Worm (Caenorhabditis elegans) whole organism, mixed stage, embryonic: Measurements from ENCODE around the gene W05B10.6.

Experiments used
- M03D4.4 ChIP-seq: sonication (generic microtip); optimal IDR thresholded peaks from 2 replicates; lab custom pipeline; 2017; ENCODE audit warnings: mild to moderate bottlenecking, missing genetic modification characterization, missing compliant biosample characterization
- bed-3 ChIP-seq: fragments of 200-800 bp; sonication (Bioruptor generic); optimal IDR thresholded peaks from 3 replicates; lab custom pipeline; 2018; ENCODE audit warnings: mild to moderate bottlenecking, missing genetic modification characterization, moderate library complexity, missing compliant biosample characterization
- blmp-1 ChIP-seq: fragments of 150-350 bp; optimal IDR thresholded peaks from 2 replicates; lab custom pipeline; 2014; ENCODE audit warnings: missing biosample characterization, missing genetic modification characterization
- ceh-39 ChIP-seq: fragments of 150-350 bp; optimal IDR thresholded peaks from 2 replicates; lab custom pipeline; 2014; ENCODE audit warnings: missing biosample characterization, missing genetic modification characterization
- ceh-43 ChIP-seq: fragments of 200-800 bp; sonication (Bioruptor generic); optimal IDR thresholded peaks from 2 replicates; lab custom pipeline; 2018; ENCODE audit warnings: mild to moderate bottlenecking, missing genetic modification characterization, moderate library complexity, missing compliant biosample characterization
- ceh-83 ChIP-seq: fragments of 200-800 bp; sonication (Bioruptor generic); optimal IDR thresholded peaks from 2 replicates; lab custom pipeline; 2018; ENCODE audit warnings: mild to moderate bottlenecking, missing genetic modification characterization, missing compliant biosample characterization
- ces-1 ChIP-seq: fragments of 150-350 bp; optimal IDR thresholded peaks from 2 replicates; lab custom pipeline; 2014; ENCODE audit warnings: missing biosample characterization, missing genetic modification reagents, missing genetic modification characterization
- cnd-1 ChIP-seq: fragments of 200-800 bp; sonication (Bioruptor generic); optimal IDR thresholded peaks from 2 replicates; lab custom pipeline; 2018; ENCODE audit warnings: mild to moderate bottlenecking, missing genetic modification characterization, missing compliant biosample characterization
- drap-1 ChIP-seq: fragments of 200-800 bp; sonication (Bioruptor generic); optimal IDR thresholded peaks from 3 replicates; lab custom pipeline; 2018; ENCODE audit warnings: mild to moderate bottlenecking, missing genetic modification characterization, missing compliant biosample characterization
- elt-1 ChIP-seq: sonication (generic microtip); optimal IDR thresholded peaks from 2 replicates; lab custom pipeline; 2017; ENCODE audit warnings: missing genetic modification characterization, mild to moderate bottlenecking, missing compliant biosample characterization, antibody characterized with exemption, moderate library complexity, borderline replicate concordance; ENCODE audit not compliant: insufficient read depth
- elt-3 ChIP-seq: fragments of 150-350 bp; optimal IDR thresholded peaks from 2 replicates; lab custom pipeline; 2014; ENCODE audit warnings: missing biosample characterization, missing genetic modification characterization
- flh-1 ChIP-seq: fragments of 200-800 bp; sonication (Bioruptor generic); optimal IDR thresholded peaks from 2 replicates; lab custom pipeline; 2018; ENCODE audit warnings: mild to moderate bottlenecking, missing genetic modification characterization, moderate library complexity, missing compliant biosample characterization
- ham-2 ChIP-seq: fragments of 200-800 bp; sonication (Bioruptor generic); optimal IDR thresholded peaks from 2 replicates; lab custom pipeline; 2018; ENCODE audit warnings: mild to moderate bottlenecking, missing genetic modification characterization, missing compliant biosample characterization
- hlh-1 ChIP-seq: fragments of 150-350 bp; optimal IDR thresholded peaks from 2 replicates; lab custom pipeline; 2014; ENCODE audit warnings: missing biosample characterization, missing genetic modification reagents, missing genetic modification characterization
- lin-13 ChIP-seq: fragments of 150-350 bp; optimal IDR thresholded peaks from 2 replicates; lab custom pipeline; 2014; ENCODE audit warnings: missing biosample characterization, missing genetic modification characterization
- lin-32 ChIP-seq: fragments of 200-800 bp; sonication (Bioruptor generic); optimal IDR thresholded peaks from 2 replicates; lab custom pipeline; 2018; ENCODE audit warnings: mild to moderate bottlenecking, missing genetic modification characterization, missing compliant biosample characterization
- lsy-2 ChIP-seq: fragments of 150-350 bp; optimal IDR thresholded peaks from 2 replicates; lab custom pipeline; 2014; ENCODE audit warnings: missing biosample characterization, missing genetic modification characterization
- mab-5 ChIP-seq: fragments of 150-350 bp; optimal IDR thresholded peaks from 2 replicates; lab custom pipeline; 2014; ENCODE audit warnings: missing biosample characterization, missing genetic modification characterization
- mep-1 ChIP-seq: fragments of 150-350 bp; optimal IDR thresholded peaks from 2 replicates; lab custom pipeline; 2017; ENCODE audit warnings: missing biosample characterization, missing genetic modification reagents, missing genetic modification characterization, inconsistent platforms
- mls-2 ChIP-seq: sonication (generic microtip); optimal IDR thresholded peaks from 2 replicates; lab custom pipeline; 2016; ENCODE audit warnings: mild to moderate bottlenecking, missing genetic modification characterization, moderate library complexity, missing compliant biosample characterization
- nhr-12 ChIP-seq: fragments of 150-350 bp; optimal IDR thresholded peaks from 2 replicates; lab custom pipeline; 2014; ENCODE audit warnings: missing biosample characterization, missing genetic modification characterization
- nhr-2 ChIP-seq: fragments of 150-350 bp; optimal IDR thresholded peaks from 2 replicates; lab custom pipeline; 2014; ENCODE audit warnings: missing biosample characterization, missing genetic modification characterization
- nhr-237 ChIP-seq: fragments of 150-350 bp; optimal IDR thresholded peaks from 2 replicates; lab custom pipeline; 2014; ENCODE audit warnings: missing biosample characterization, missing genetic modification characterization
- nhr-28 ChIP-seq: fragments of 150-350 bp; optimal IDR thresholded peaks from 2 replicates; lab custom pipeline; 2014; ENCODE audit warnings: missing biosample characterization, missing genetic modification characterization
- nhr-76 ChIP-seq: sonication (generic microtip); optimal IDR thresholded peaks from 2 replicates; lab custom pipeline; 2017; ENCODE audit warnings: missing biosample characterization, missing genetic modification characterization
- pha-4 ChIP-seq: fragments of 150-350 bp; optimal IDR thresholded peaks from 2 replicates; lab custom pipeline; 2018; ENCODE audit warnings: missing biosample characterization, missing genetic modification reagents, missing genetic modification characterization
- sem-2 ChIP-seq: fragments of 200-800 bp; sonication (Bioruptor generic); optimal IDR thresholded peaks from 2 replicates; lab custom pipeline; 2018; ENCODE audit warnings: mild to moderate bottlenecking, missing genetic modification characterization, missing compliant biosample characterization
- snpc-4 ChIP-seq: fragments of 150-350 bp; optimal IDR thresholded peaks from 2 replicates; lab custom pipeline; 2014; ENCODE audit warnings: missing biosample characterization, missing genetic modification characterization
- sptf-1 ChIP-seq: sonication (generic microtip); optimal IDR thresholded peaks from 2 replicates; lab custom pipeline; 2017; ENCODE audit warnings: mild to moderate bottlenecking, missing genetic modification characterization, moderate library complexity, missing compliant biosample characterization
- unc-120 ChIP-seq: sonication (generic microtip); optimal IDR thresholded peaks from 2 replicates; lab custom pipeline; 2017; ENCODE audit warnings: missing genetic modification characterization, missing compliant biosample characterization; ENCODE audit not compliant: poor library complexity, severe bottlenecking
- zip-8 ChIP-seq: fragments of 150-350 bp; optimal IDR thresholded peaks from 2 replicates; lab custom pipeline; 2014; ENCODE audit warnings: missing biosample characterization, missing genetic modification characterization
- ztf-11 ChIP-seq: fragments of 150-350 bp; optimal IDR thresholded peaks from 2 replicates; lab custom pipeline; 2014; ENCODE audit warnings: missing biosample characterization, missing genetic modification characterization

The W05B10.6 gene

ce11 chrV:12634050-12634449 is 24.0 kb downstream of the W05B10.6 start:
- TF ChIP-seq nhr-12 (tag; lab: Kevin White, UChicago) = no peak
- no peak for TF ChIP-seq mab-5 (tag; lab: Kevin White, UChicago)
- TF ChIP-seq snpc-4 = no peak
- TF ChIP-seq M03D4.4 (tag; lab: Kevin White, UChicago) = no peak
- no peak for TF ChIP-seq cnd-1
- TF ChIP-seq blmp-1 = no peak

- TF ChIP-seq flh-1 (GFP tag; lab: Kevin White, UChicago) = peak; percentile 19
- TF ChIP-seq bed-3 = no peak
- no peak for TF ChIP-seq ceh-39 (tag; lab: Kevin White, UChicago)
These were observed 25.0 kb downstream of the W05B10.6 start for ce11 chrV:12633046-12633445.

ce11 chrV:12632048-12632447 is 26.0 kb downstream of the W05B10.6 start, which contains the start of gene srx-113:
Gene srx-113, minus strand, starts transcription at chrV:12632148.
- no peak for TF ChIP-seq nhr-2 (tag; lab: Kevin White, UChicago)
- no peak for TF ChIP-seq sptf-1 (tag; lab: Kevin White, UChicago)
- no peak for TF ChIP-seq nhr-12 (tag; lab: Kevin White, UChicago)
- no peak for TF ChIP-seq bed-3
- no peak for TF ChIP-seq pha-4
- no peak for TF ChIP-seq snpc-4
- TF ChIP-seq lin-32 (GFP tag; lab: Kevin White, UChicago) = no peak
- no peak for TF ChIP-seq blmp-1
- TF ChIP-seq elt-3 (tag; lab: Kevin White, UChicago) = no peak
- TF ChIP-seq ceh-83 (GFP tag; lab: Kevin White, UChicago) = no peak
- no peak for TF ChIP-seq drap-1 (GFP tag; lab: Kevin White, UChicago)
- TF ChIP-seq lsy-2 (tag; lab: Kevin White, UChicago) = no peak
- no peak for TF ChIP-seq zip-8 (tag; lab: Kevin White, UChicago)
- TF ChIP-seq nhr-76 (tag; lab: Kevin White, UChicago) = no peak
- TF ChIP-seq nhr-28 (tag; lab: Kevin White, UChicago) = no peak
- TF ChIP-seq ceh-39 (tag; lab: Kevin White, UChicago) = no peak
- no peak for TF ChIP-seq ztf-11 (tag; lab: Kevin White, UChicago)
- TF ChIP-seq ces-1 (GFP tag; lab: Kevin White, UChicago) = no peak
- TF ChIP-seq flh-1 (GFP tag; lab: Kevin White, UChicago) = no peak

- no peak for TF ChIP-seq ceh-43
- no peak for TF ChIP-seq ceh-83 (GFP tag; lab: Kevin White, UChicago)
- TF ChIP-seq nhr-12 (tag; lab: Kevin White, UChicago) = no peak
- TF ChIP-seq ceh-39 (tag; lab: Kevin White, UChicago) = no peak
- no peak for TF ChIP-seq M03D4.4 (tag; lab: Kevin White, UChicago)
- TF ChIP-seq lin-13 (tag; lab: Kevin White, UChicago) = no peak
- TF ChIP-seq mab-5 (tag; lab: Kevin White, UChicago) = no peak
- TF ChIP-seq blmp-1 = no peak
- no peak for TF ChIP-seq bed-3
- TF ChIP-seq ham-2 = no peak
- no peak for TF ChIP-seq hlh-1 (tag; lab: Kevin White, UChicago)
These were observed 28.3 kb downstream of the W05B10.6 start, which contains the start of gene F56H9.6 for ce11 chrV:12629743-12630142. Gene F56H9.6, minus strand, starts transcription at chrV:12629843.

- TF ChIP-seq lin-32 (GFP tag; lab: Kevin White, UChicago) (no peak), snpc-4 (no peak), nhr-28 (tag; lab: Kevin White, UChicago) (no peak), nhr-237 (tag; lab: Kevin White, UChicago) (no peak), blmp-1 (no peak), ceh-43 (no peak), mep-1 (tag; lab: Kevin White, UChicago) (no peak), ztf-11 (tag; lab: Kevin White, UChicago) (no peak), pha-4 (no peak), mls-2 (tag; lab: Kevin White, UChicago) (no peak), lsy-2 (tag; lab: Kevin White, UChicago) (no peak), ces-1 (GFP tag; lab: Kevin White, UChicago) (no peak), zip-8 (tag; lab: Kevin White, UChicago) (no peak), drap-1 (GFP tag; lab: Kevin White, UChicago) (no peak), flh-1 (GFP tag; lab: Kevin White, UChicago) (no peak), bed-3 (no peak)
These were observed 33.7 kb downstream of the W05B10.6 start, which contains the start of gene F56H9.9 for ce11 chrV:12624371-12624770. Gene F56H9.9, minus strand, starts transcription at chrV:12624471.

ce11 chrV:12612118-12612517 is 45.9 kb downstream of the W05B10.6 start, which contains the start of gene cyc-2.2:
Gene cyc-2.2, minus strand, starts transcription at chrV:12612218.
- no peak for TF ChIP-seq M03D4.4 (tag; lab: Kevin White, UChicago)
- no peak for TF ChIP-seq unc-120 (tag; lab: Kevin White, UChicago)
- TF ChIP-seq cnd-1 = no peak
- no peak for TF ChIP-seq ceh-43
- TF ChIP-seq elt-1 (tag; lab: Kevin White, UChicago) = no peak
- no peak for TF ChIP-seq mab-5 (tag; lab: Kevin White, UChicago)
- TF ChIP-seq ceh-39 (tag; lab: Kevin White, UChicago) = no peak
- TF ChIP-seq bed-3 = no peak
- no peak for TF ChIP-seq lin-13 (tag; lab: Kevin White, UChicago)
- no peak for TF ChIP-seq elt-3 (tag; lab: Kevin White, UChicago)
- TF ChIP-seq lsy-2 (tag; lab: Kevin White, UChicago) = no peak
- no peak for TF ChIP-seq lin-32 (GFP tag; lab: Kevin White, UChicago)
- TF ChIP-seq pha-4 = no peak
- no peak for TF ChIP-seq sem-2 (GFP tag; lab: Kevin White, UChicago)
